Worm (Caenorhabditis elegans): ENCODE measurements around the gene cpg-4.

Gene cpg-4

ce11 chrV:6000368-6000802 lies 4.2 kb downstream of the cpg-4 start (continued):
- TF ChIP-seq zip-11 (GFP tag; IDR thresholded peaks at IDR 0.05) (no peak), aly-2 (tag; optimal IDR thresholded peaks at IDR 0.05) (no peak), nhr-76 (tag; optimal IDR thresholded peaks at IDR 0.05) (peak; percentile 33), daf-12 (tag; optimal IDR thresholded peaks at IDR 0.05) (no peak), hlh-11 (tag; optimal IDR thresholded peaks at IDR 0.05) (peak; percentile 100), ama-1 (optimal IDR thresholded peaks at IDR 0.05) (peak; percentile 36), nhr-77 (tag; optimal IDR thresholded peaks at IDR 0.05) (peak; percentile 86), mdt-29 (GFP tag; IDR thresholded peaks at IDR 0.05) (peak; percentile 86), snpc-4 (tag; optimal IDR thresholded peaks at IDR 0.05) (no peak), Y105C5A.15 (GFP tag; IDR thresholded peaks at IDR 0.05) (no peak)

- TF ChIP-seq tag-97 (GFP tag; IDR thresholded peaks at IDR 0.05): no peak
- TF ChIP-seq F44E2.7 (GFP tag; IDR thresholded peaks at IDR 0.05): no peak
- TF ChIP-seq snpc-1.2 (GFP tag; IDR thresholded peaks at IDR 0.05): no peak
- no peak for TF ChIP-seq vab-7 (GFP tag; IDR thresholded peaks at IDR 0.05)
- TF ChIP-seq dmd-9 (GFP tag; IDR thresholded peaks at IDR 0.05): no peak
- no peak for TF ChIP-seq Y105C5A.15 (GFP tag; IDR thresholded peaks at IDR 0.05)
- no peak for TF ChIP-seq egl-27 (tag; optimal IDR thresholded peaks at IDR 0.05)
- TF ChIP-seq attf-4 (tag; optimal IDR thresholded peaks at IDR 0.05): no peak
- TF ChIP-seq ceh-82 (tag; optimal IDR thresholded peaks at IDR 0.05): no peak
- no peak for TF ChIP-seq mes-2 (tag; optimal IDR thresholded peaks at IDR 0.05; ENCODE audit: poor library complexity, severe bottlenecking)
Measured at ce11 chrV:6003301-6003700, 7.1 kb downstream of the cpg-4 start, which contains the start of gene fos-1. Gene fos-1, plus strand, starts transcription at chrV:6003601.

- TF ChIP-seq php-3 (GFP tag; IDR thresholded peaks at IDR 0.05): no peak
- TF ChIP-seq set-16 (GFP tag; IDR thresholded peaks at IDR 0.05): 0 out of 2 replicates have a peak, but pooled peaks have one; percentile 46
- no peak for TF ChIP-seq Y48G9A.11 (GFP tag; IDR thresholded peaks at IDR 0.05)
- TF ChIP-seq unc-39 (tag; optimal IDR thresholded peaks at IDR 0.05): no peak
- TF ChIP-seq lsy-2 (tag; optimal IDR thresholded peaks at IDR 0.05): peak in 1 of 2 experiments; percentile 8
- TF ChIP-seq aha-1 (tag): peak; percentile 95
- no peak for TF ChIP-seq egl-27 (tag; optimal IDR thresholded peaks at IDR 0.05)
- 0 out of 2 replicates have a peak, but pooled peaks have one; percentile 14 for TF ChIP-seq egl-43 (GFP tag; IDR thresholded peaks at IDR 0.05)
- no peak for TF ChIP-seq spr-1 (tag; optimal IDR thresholded peaks at IDR 0.05)
- TF ChIP-seq lin-38 (GFP tag; IDR thresholded peaks at IDR 0.05): no peak
- TF ChIP-seq tra-1 (GFP tag; IDR thresholded peaks at IDR 0.05): no peak
- no peak for TF ChIP-seq saeg-2 (GFP tag; IDR thresholded peaks at IDR 0.05)
- no peak for TF ChIP-seq nhr-10 (tag; optimal IDR thresholded peaks at IDR 0.05)
- no peak for TF ChIP-seq ceh-28 (tag; optimal IDR thresholded peaks at IDR 0.05)
- no peak for TF ChIP-seq T20F7.1 (GFP tag; optimal IDR thresholded peaks at IDR 0.05)
- no peak for TF ChIP-seq ZK337.2 (GFP tag; IDR thresholded peaks at IDR 0.05)
- TF ChIP-seq ama-1 (optimal IDR thresholded peaks at IDR 0.05): no peak
- no peak for TF ChIP-seq duxl-1 (tag; optimal IDR thresholded peaks at IDR 0.05; ENCODE audit: poor library complexity)
- peak; percentile 13 for TF ChIP-seq dve-1 (tag; optimal IDR thresholded peaks at IDR 0.05; ENCODE audit: insufficient read depth)
Measured at ce11 chrV:6007927-6008326, 11.7 kb downstream of the cpg-4 start.

ce11 chrV:6010642-6011041 lies 14.4 kb downstream of the cpg-4 start:
- TF ChIP-seq dve-1 (tag; optimal IDR thresholded peaks at IDR 0.05; ENCODE audit: insufficient read depth) (peak; percentile 20), F26F4.8 (GFP tag; conservative IDR thresholded peaks at IDR 0.05) (no peak), lsy-2 (tag; optimal IDR thresholded peaks at IDR 0.05) (peak in 1 of 2 experiments; percentile 9), T20F7.1 (GFP tag; optimal IDR thresholded peaks at IDR 0.05) (no peak), pha-4 (GFP tag; IDR thresholded peaks at IDR 0.05) (no peak), pha-4 (tag; optimal IDR thresholded peaks at IDR 0.05) (peak; percentile 41), mes-2 (tag; optimal IDR thresholded peaks at IDR 0.05; ENCODE audit: poor library complexity, severe bottlenecking) (peak; percentile 14), nhr-6 (tag; optimal IDR thresholded peaks at IDR 0.05) (peak; percentile 7), snpc-4 (tag; optimal IDR thresholded peaks at IDR 0.05) (no peak), unc-62 (GFP tag; optimal IDR thresholded peaks at IDR 0.05 in 1 of 2) (peak in 1 of 2 experiments; percentile 92), unc-62 (tag; optimal IDR thresholded peaks at IDR 0.05) (no peak)
